Worm (Caenorhabditis elegans): ENCODE measurements around the gene nhr-231.

DNA sequence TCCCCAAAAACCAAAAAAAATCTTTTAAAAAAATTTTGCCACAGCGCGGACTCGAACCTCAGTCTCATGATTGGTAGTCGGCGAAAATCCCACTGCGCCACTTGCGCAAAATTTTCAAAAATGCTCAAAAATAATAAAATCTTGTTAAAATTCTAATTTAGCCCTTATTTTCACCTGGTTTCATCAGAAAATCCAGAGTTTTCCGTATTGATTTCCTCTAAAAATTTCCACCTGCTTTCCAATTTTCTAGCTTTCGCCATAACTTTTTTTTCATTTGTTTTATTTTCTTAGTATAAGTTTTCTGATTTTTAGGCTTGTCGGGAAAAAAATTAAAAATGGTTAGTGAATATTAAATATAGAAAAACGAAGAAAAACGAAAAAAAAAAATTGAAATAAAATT lies 36.6 kb downstream of the nhr-231 start:
- no peak for TF ChIP-seq zag-1 (tag; optimal IDR thresholded peaks at IDR 0.05)
- TF ChIP-seq lin-13 (GFP tag; optimal IDR thresholded peaks at IDR 0.05), result no peak
- no peak for TF ChIP-seq ama-1 (optimal IDR thresholded peaks at IDR 0.05)
- TF ChIP-seq snpc-4 (tag; optimal IDR thresholded peaks at IDR 0.05), result no peak
- no peak for TF ChIP-seq ceh-62 (tag; optimal IDR thresholded peaks at IDR 0.05)
- no peak for TF ChIP-seq nhr-11 (tag; optimal IDR thresholded peaks at IDR 0.05)
- no peak for TF ChIP-seq pqm-1 (tag; optimal IDR thresholded peaks at IDR 0.05)
- no peak for TF ChIP-seq ceh-82 (tag; optimal IDR thresholded peaks at IDR 0.05)
- no peak for TF ChIP-seq hlh-30 (tag; optimal IDR thresholded peaks at IDR 0.05; ENCODE audit: insufficient read depth)

Measured in whole organism, L4 larva.